Worm (Caenorhabditis elegans) whole organism, late embryonic: ENCODE results near the gene srxa-19.

Experiments used
- C38D4.7 ChIP-seq: fragments of 200-800 bp; sonication (Bioruptor generic); optimal IDR thresholded peaks from 2 replicates; lab custom pipeline; 2018; ENCODE audit warnings: mild to moderate bottlenecking, missing genetic modification characterization, moderate library complexity, missing compliant biosample characterization
- lin-11 ChIP-seq: fragments of 200-800 bp; sonication (Bioruptor generic); optimal IDR thresholded peaks from 2 replicates; lab custom pipeline; 2018; ENCODE audit warnings: mild to moderate bottlenecking, missing genetic modification characterization, missing compliant biosample characterization

DNA sequence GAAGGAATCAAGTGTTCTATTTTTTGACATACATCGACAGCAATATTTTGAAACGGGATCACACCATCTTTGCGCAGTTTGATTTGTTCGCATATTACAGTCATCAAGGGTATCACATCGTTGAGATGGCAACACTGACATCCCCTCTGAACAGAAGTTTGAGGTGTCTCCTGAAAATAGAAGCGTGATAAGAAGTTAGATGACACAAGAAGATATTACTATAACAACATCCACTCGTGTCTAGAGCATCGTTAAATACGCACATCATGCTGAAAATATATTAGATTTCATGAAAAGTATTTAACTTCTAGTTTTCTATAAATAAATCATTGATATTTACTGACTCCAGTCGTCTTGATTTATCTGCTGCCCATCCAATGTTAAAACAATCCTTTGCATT is 49.8 kb downstream of the srxa-19 start:
- TF ChIP-seq C38D4.7 (GFP tag; lab: Kevin White, UChicago) (no peak), lin-11 (tag; lab: Kevin White, UChicago) (no peak)
